Worm (Caenorhabditis elegans): ENCODE measurements around the gene unc-10.

Gene unc-10

ce11 chrX:7238562-7238961, 41.6 kb downstream of the unc-10 start, which contains the start of gene F46H5.3:
Gene F46H5.3 (minus strand): TSS chrX:7238662.
- TF ChIP-seq scrt-1 (GFP tag; IDR thresholded peaks at IDR 0.05) (no peak), F13C5.2 (tag; optimal IDR thresholded peaks at IDR 0.05) (no peak), ets-7 (tag; optimal IDR thresholded peaks at IDR 0.05) (no peak), ama-1 (optimal IDR thresholded peaks at IDR 0.05) (no peak), pes-1 (GFP tag; IDR thresholded peaks at IDR 0.05) (no peak), tra-4 (tag; optimal IDR thresholded peaks at IDR 0.05) (no peak), sea-1 (GFP tag; conservative IDR thresholded peaks at IDR 0.05) (no peak), tbx-11 (GFP tag; IDR thresholded peaks at IDR 0.05) (no peak), ceh-13 (GFP tag; optimal IDR thresholded peaks at IDR 0.05) (no peak)

ce11 chrX:7236717-7237116, 43.4 kb downstream of the unc-10 start:
- TF ChIP-seq sea-1 (GFP tag; conservative IDR thresholded peaks at IDR 0.05) (no peak), flt-1 (GFP tag; IDR thresholded peaks at IDR 0.05) (no peak), tbx-37 (GFP tag; conservative IDR thresholded peaks at IDR 0.05) (no peak), F13C5.2 (tag; optimal IDR thresholded peaks at IDR 0.05) (no peak), aly-1 (tag; optimal IDR thresholded peaks at IDR 0.05) (no peak), scrt-1 (GFP tag; IDR thresholded peaks at IDR 0.05) (no peak), B0310.2 (tag; optimal IDR thresholded peaks at IDR 0.05) (no peak), hnd-1 (tag; optimal IDR thresholded peaks at IDR 0.05) (no peak), ama-1 (optimal IDR thresholded peaks at IDR 0.05) (no peak), hmg-4 (GFP tag; optimal IDR thresholded peaks at IDR 0.05) (no peak), ceh-13 (GFP tag; optimal IDR thresholded peaks at IDR 0.05) (no peak), tbx-11 (GFP tag; IDR thresholded peaks at IDR 0.05) (no peak)

ce11 chrX:7234723-7235203, 45.4 kb downstream of the unc-10 start:
- TF ChIP-seq tra-4 (tag; optimal IDR thresholded peaks at IDR 0.05) (no peak), hmbx-1 (tag; optimal IDR thresholded peaks at IDR 0.05) (no peak), hmg-4 (GFP tag; optimal IDR thresholded peaks at IDR 0.05) (peak; percentile 48)

- TF ChIP-seq hmbx-1 (tag; optimal IDR thresholded peaks at IDR 0.05) (no peak), ceh-13 (GFP tag; optimal IDR thresholded peaks at IDR 0.05) (no peak), ama-1 (optimal IDR thresholded peaks at IDR 0.05) (no peak), hnd-1 (tag; optimal IDR thresholded peaks at IDR 0.05) (no peak), tbx-11 (GFP tag; IDR thresholded peaks at IDR 0.05) (no peak), sea-1 (GFP tag; conservative IDR thresholded peaks at IDR 0.05) (no peak), flt-1 (GFP tag; IDR thresholded peaks at IDR 0.05) (no peak), ets-7 (tag; optimal IDR thresholded peaks at IDR 0.05) (no peak), pes-1 (GFP tag; IDR thresholded peaks at IDR 0.05) (no peak), F13C5.2 (tag; optimal IDR thresholded peaks at IDR 0.05) (no peak), scrt-1 (GFP tag; IDR thresholded peaks at IDR 0.05) (no peak), tra-4 (tag; optimal IDR thresholded peaks at IDR 0.05) (no peak), aly-1 (tag; optimal IDR thresholded peaks at IDR 0.05) (no peak), tbx-37 (GFP tag; conservative IDR thresholded peaks at IDR 0.05) (no peak), hmg-4 (GFP tag; optimal IDR thresholded peaks at IDR 0.05) (no peak), ceh-36 (tag; optimal IDR thresholded peaks at IDR 0.05) (no peak), B0310.2 (tag; optimal IDR thresholded peaks at IDR 0.05) (no peak)
Observed at ce11 chrX:7234074-7234453, 46.1 kb downstream of the unc-10 start.

- TF ChIP-seq ceh-13 (GFP tag; optimal IDR thresholded peaks at IDR 0.05) (no peak), tra-4 (tag; optimal IDR thresholded peaks at IDR 0.05) (no peak), scrt-1 (GFP tag; IDR thresholded peaks at IDR 0.05) (no peak), flt-1 (GFP tag; IDR thresholded peaks at IDR 0.05) (no peak), ceh-36 (tag; optimal IDR thresholded peaks at IDR 0.05) (no peak), hmg-4 (GFP tag; optimal IDR thresholded peaks at IDR 0.05) (no peak), pes-1 (GFP tag; IDR thresholded peaks at IDR 0.05) (no peak), tbx-37 (GFP tag; conservative IDR thresholded peaks at IDR 0.05) (no peak), B0310.2 (tag; optimal IDR thresholded peaks at IDR 0.05) (no peak), ets-7 (tag; optimal IDR thresholded peaks at IDR 0.05) (no peak), hmbx-1 (tag; optimal IDR thresholded peaks at IDR 0.05) (no peak), sea-1 (GFP tag; conservative IDR thresholded peaks at IDR 0.05) (no peak), hnd-1 (tag; optimal IDR thresholded peaks at IDR 0.05) (no peak), ama-1 (optimal IDR thresholded peaks at IDR 0.05) (no peak)
Observed at ce11 chrX:7233127-7234073, 46.7 kb downstream of the unc-10 start.

ce11 chrX:7232158-7232822, 47.8 kb downstream of the unc-10 start:
- TF ChIP-seq ceh-36 (tag; optimal IDR thresholded peaks at IDR 0.05) (peak; percentile 20), tra-4 (tag; optimal IDR thresholded peaks at IDR 0.05) (no peak), tbx-11 (GFP tag; IDR thresholded peaks at IDR 0.05) (no peak)

ce11 chrX:7230877-7231276, 49.2 kb downstream of the unc-10 start:
- TF ChIP-seq flt-1 (GFP tag; IDR thresholded peaks at IDR 0.05) (no peak), ceh-36 (tag; optimal IDR thresholded peaks at IDR 0.05) (no peak), ets-7 (tag; optimal IDR thresholded peaks at IDR 0.05) (no peak), F13C5.2 (tag; optimal IDR thresholded peaks at IDR 0.05) (no peak), tbx-11 (GFP tag; IDR thresholded peaks at IDR 0.05) (no peak)

Measured in whole organism, early embryonic.